Fruit fly (Drosophila melanogaster): ENCODE results near the gene FucTD.
A peak's percentile ranks its signal among the peaks of the same experiment; 100 is the strongest.

FucTD gene

DNA sequence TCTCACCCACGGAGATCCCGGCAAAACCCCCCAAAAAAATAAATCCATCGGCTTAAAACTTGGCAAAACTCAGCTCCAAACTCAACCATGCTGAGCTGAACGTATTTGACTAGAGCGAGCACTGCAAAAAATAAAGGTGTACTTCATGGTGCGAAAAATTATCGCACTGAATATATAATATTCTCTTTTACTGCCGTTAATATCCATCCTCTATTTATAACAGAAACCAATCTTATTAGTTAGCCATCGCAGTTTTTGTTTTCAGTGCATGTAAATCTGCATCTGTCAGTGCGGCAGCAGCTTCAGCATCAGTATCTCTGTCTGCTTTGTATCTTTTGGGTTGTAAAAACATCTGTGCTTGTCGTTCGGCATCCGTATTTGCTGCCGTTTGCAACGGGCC lies 45.1 kb upstream of the FucTD start (continued):
- TF ChIP-seq spab (GFP tag; optimal IDR thresholded peaks at IDR 0.05) (no peak), Ets21C (GFP tag; optimal IDR thresholded peaks at IDR 0.05) (no peak), CG8319 (GFP tag; optimal IDR thresholded peaks at IDR 0.05) (no peak), acj6 (GFP tag; optimal IDR thresholded peaks at IDR 0.05) (peak; percentile 53), Eip78C (GFP tag) (peak; percentile 86), ss (GFP tag; optimal IDR thresholded peaks at IDR 0.05) (no peak), Eip93F (GFP tag; optimal IDR thresholded peaks at IDR 0.05) (no peak), CG1621 (tag; optimal IDR thresholded peaks at IDR 0.05) (peak; percentile 8), CG16779 (tag; optimal IDR thresholded peaks at IDR 0.05) (no peak), CG15336 (GFP tag; IDR thresholded peaks at IDR 0.05) (peak; percentile 82), CG3919 (GFP tag; optimal IDR thresholded peaks at IDR 0.05) (peak; percentile 22), Sox14 (GFP tag; optimal IDR thresholded peaks at IDR 0.05) (peak; percentile 34), pdm3 (GFP tag; optimal IDR thresholded peaks at IDR 0.05) (peak; percentile 51), Blimp-1 (GFP tag; optimal IDR thresholded peaks at IDR 0.05) (no peak), CG4318 (GFP tag; optimal IDR thresholded peaks at IDR 0.05) (peak; percentile 45), CG11902 (GFP tag; optimal IDR thresholded peaks at IDR 0.05) (no peak), cyc (GFP tag; optimal IDR thresholded peaks at IDR 0.05) (no peak), fd59A (GFP tag; optimal IDR thresholded peaks at IDR 0.05) (peak; percentile 4), topi (GFP tag; optimal IDR thresholded peaks at IDR 0.05) (no peak), salr (GFP tag; optimal IDR thresholded peaks at IDR 0.05) (no peak), Sox102F (GFP tag; optimal IDR thresholded peaks at IDR 0.05) (peak; percentile 13), lz (GFP tag; optimal IDR thresholded peaks at IDR 0.05) (peak; percentile 29), CG6854 (GFP tag; optimal IDR thresholded peaks at IDR 0.05) (no peak), Ets96B (tag; optimal IDR thresholded peaks at IDR 0.05) (peak; percentile 35), CG7368 (GFP tag; optimal IDR thresholded peaks at IDR 0.05) (no peak), Hr38 (GFP tag; optimal IDR thresholded peaks at IDR 0.05) (no peak), Met (GFP tag; optimal IDR thresholded peaks at IDR 0.05) (peak; percentile 20)

DNA sequence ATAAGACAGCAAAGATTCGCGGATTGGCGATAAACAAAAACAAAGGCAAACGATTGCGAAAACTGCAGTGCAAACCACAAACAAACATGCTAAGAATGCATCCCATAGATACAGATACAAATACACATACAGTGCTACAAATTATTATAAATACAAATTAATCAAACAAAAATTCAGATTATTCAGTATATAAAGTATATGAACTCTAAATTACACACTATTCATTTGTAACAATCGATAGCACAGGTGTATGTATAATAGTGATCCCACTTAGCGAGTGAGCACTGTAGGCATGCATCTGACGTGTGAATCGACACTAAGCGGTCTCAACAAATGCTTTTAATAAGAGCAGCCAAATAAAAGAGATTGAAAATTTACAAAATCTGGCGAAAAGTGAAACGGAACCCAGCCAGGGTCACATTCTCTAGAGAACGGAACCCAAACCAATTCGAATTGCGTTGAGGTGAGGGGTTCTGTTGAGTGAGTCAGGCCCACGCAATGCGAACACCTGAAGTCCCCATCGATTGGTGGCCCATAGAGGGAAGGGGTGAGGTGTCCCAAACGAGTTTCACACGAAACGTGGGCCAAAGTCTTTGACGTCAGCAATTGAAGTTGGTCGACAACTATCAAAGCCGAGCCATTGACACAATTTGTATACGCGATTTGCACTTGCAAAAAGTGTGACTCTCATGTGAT lies 41.4 kb upstream of the FucTD start:
- TF ChIP-seq Sox14 (GFP tag; optimal IDR thresholded peaks at IDR 0.05) (peak; percentile 73), CG32006 (GFP tag; optimal IDR thresholded peaks at IDR 0.05) (peak; percentile 79), CG9139 (GFP tag; optimal IDR thresholded peaks at IDR 0.05) (no peak), Eip78C (GFP tag) (peak; percentile 90), Sox15 (GFP tag; optimal IDR thresholded peaks at IDR 0.05) (peak; percentile 39), CG6808 (GFP tag; optimal IDR thresholded peaks at IDR 0.05) (no peak), CG8632 (GFP tag; optimal IDR thresholded peaks at IDR 0.05) (peak; percentile 68), Eip75B (GFP tag; optimal IDR thresholded peaks at IDR 0.05) (peak; percentile 45), svp (GFP tag) (peak; percentile 80), fkh (GFP tag; optimal IDR thresholded peaks at IDR 0.05) (no peak), Hr38 (GFP tag; optimal IDR thresholded peaks at IDR 0.05) (no peak), CG3919 (GFP tag; optimal IDR thresholded peaks at IDR 0.05) (peak; percentile 46), CG6792 (GFP tag; optimal IDR thresholded peaks at IDR 0.05) (peak; percentile 56), Ets21C (GFP tag; optimal IDR thresholded peaks at IDR 0.05) (peak; percentile 25), CG8119 (GFP tag; IDR thresholded peaks at IDR 0.05) (peak; percentile 75), CG3032 (tag; optimal IDR thresholded peaks at IDR 0.05) (peak; percentile 28), CG7368 (GFP tag; optimal IDR thresholded peaks at IDR 0.05) (no peak), lz (GFP tag; optimal IDR thresholded peaks at IDR 0.05) (peak; percentile 67), CG31627 (GFP tag; optimal IDR thresholded peaks at IDR 0.05) (peak; percentile 74), CG10631 (GFP tag; optimal IDR thresholded peaks at IDR 0.05) (peak; percentile 55), CG6854 (GFP tag; optimal IDR thresholded peaks at IDR 0.05) (no peak), Hr39 (GFP tag; optimal IDR thresholded peaks at IDR 0.05) (peak; percentile 72), Gug (GFP tag; IDR thresholded peaks at IDR 0.05) (peak; percentile 61; the same call in 1 of the 2 replicates), Smox (GFP tag; optimal IDR thresholded peaks at IDR 0.05) (peak; percentile 73), pdm3 (GFP tag; optimal IDR thresholded peaks at IDR 0.05) (peak; percentile 74), CG4318 (GFP tag; optimal IDR thresholded peaks at IDR 0.05) (peak; percentile 42), CG15336 (GFP tag; IDR thresholded peaks at IDR 0.05) (peak; percentile 80), acj6 (GFP tag; optimal IDR thresholded peaks at IDR 0.05) (peak; percentile 74), eg (GFP tag; IDR thresholded peaks at IDR 0.05) (peak; percentile 75), achi (GFP tag; optimal IDR thresholded peaks at IDR 0.05) (peak; percentile 48), OdsH (GFP tag; optimal IDR thresholded peaks at IDR 0.05) (peak; percentile 73), salr (GFP tag; optimal IDR thresholded peaks at IDR 0.05) (peak in 1 of 2 experiments; percentile 57), CG11294 (GFP tag; IDR thresholded peaks at IDR 0.05) (peak; percentile 44; the same call in 1 of the 2 replicates), Ets96B (tag; optimal IDR thresholded peaks at IDR 0.05) (peak; percentile 10), CG1621 (tag; optimal IDR thresholded peaks at IDR 0.05) (peak; percentile 10), fd59A (GFP tag; optimal IDR thresholded peaks at IDR 0.05) (peak; percentile 12)

Measured in whole organism, prepupa.